Worm (Caenorhabditis elegans) whole organism, L1 larva: ENCODE data around the gene W06A7.4.

Experiments used
- ces-1 ChIP-seq: fragments of 150-350 bp; optimal IDR thresholded peaks from 2 replicates; lab custom pipeline; 2014; ENCODE audit warnings: missing biosample characterization, missing genetic modification reagents, missing genetic modification characterization
- egl-13 ChIP-seq: sonication (generic microtip); optimal IDR thresholded peaks from 2 replicates; lab custom pipeline; 2016; ENCODE audit warnings: missing genotype, missing genetic modification reagents, missing genetic modification characterization, missing compliant biosample characterization
- lsy-2 ChIP-seq, 2 experiments: fragments of 150-350 bp; optimal IDR thresholded peaks; 2 replicates each; lab custom pipeline; 2014; ENCODE audit warnings: missing biosample characterization in 2 of 2, missing genetic modification characterization in 2 of 2
- snpc-4 ChIP-seq: fragments of 150-350 bp; optimal IDR thresholded peaks from 2 replicates; lab custom pipeline; 2014; ENCODE audit warnings: missing biosample characterization, missing genetic modification characterization
- unc-62 ChIP-seq: fragments of 150-350 bp; optimal IDR thresholded peaks from 2 replicates; lab custom pipeline; 2014; ENCODE audit warnings: missing biosample characterization, missing genetic modification reagents, missing genetic modification characterization

ce11 chrV:14853739-14854138 is 29.5 kb downstream of the W06A7.4 start:
- TF ChIP-seq egl-13 (tag; lab: Kevin White, UChicago) (no peak), unc-62 (GFP tag; lab: Kevin White, UChicago) (no peak), ces-1 (GFP tag; lab: Kevin White, UChicago) (no peak), lsy-2 (tag; optimal IDR thresholded peaks at IDR 0.05; lab: Kevin White, UChicago) (no peak), snpc-4 (tag; lab: Kevin White, UChicago) (no peak)
